Worm (Caenorhabditis elegans) whole organism, late embryonic: ENCODE data around the gene T23G4.2.

ENCODE experiments used
- C08G9.2 ChIP-seq: sonication (generic microtip); optimal IDR thresholded peaks from 2 replicates; lab custom pipeline; 2016; ENCODE audit warnings: mild to moderate bottlenecking, missing genetic modification characterization, moderate library complexity, missing compliant biosample characterization
- F13H6.1 ChIP-seq: sonication (generic microtip); optimal IDR thresholded peaks from 2 replicates; lab custom pipeline; 2016; ENCODE audit warnings: missing genetic modification characterization, missing compliant biosample characterization
- Y22D7AL.16 ChIP-seq: sonication (generic microtip); optimal IDR thresholded peaks from 2 replicates; lab custom pipeline; 2016; ENCODE audit warnings: missing genetic modification characterization, missing compliant biosample characterization
- ceh-31 ChIP-seq: sonication (generic microtip); optimal IDR thresholded peaks from 2 replicates; lab custom pipeline; 2016; ENCODE audit warnings: missing genetic modification characterization, missing compliant biosample characterization
- fkh-10 ChIP-seq: fragments of 150-350 bp; optimal IDR thresholded peaks from 2 replicates; lab custom pipeline; 2014; ENCODE audit warnings: missing biosample characterization, missing genetic modification reagents, missing genetic modification characterization
- hlh-6 ChIP-seq: sonication (generic microtip); optimal IDR thresholded peaks from 2 replicates; lab custom pipeline; 2016; ENCODE audit warnings: missing genotype, missing genetic modification characterization, missing compliant biosample characterization
- npax-4 ChIP-seq: sonication (generic microtip); optimal IDR thresholded peaks from 2 replicates; lab custom pipeline; 2016; ENCODE audit warnings: missing genetic modification characterization, missing compliant biosample characterization
- pag-3 ChIP-seq: sonication (generic microtip); optimal IDR thresholded peaks from 2 replicates; lab custom pipeline; 2016; ENCODE audit warnings: missing compliant biosample characterization, missing genetic modification characterization, borderline replicate concordance
- ref-2 ChIP-seq: sonication (generic microtip); optimal IDR thresholded peaks from 2 replicates; lab custom pipeline; 2016; ENCODE audit warnings: missing genetic modification characterization, missing compliant biosample characterization
- unc-42 ChIP-seq: sonication (generic microtip); optimal IDR thresholded peaks from 2 replicates; lab custom pipeline; 2016; ENCODE audit warnings: missing genotype, missing genetic modification characterization, missing compliant biosample characterization
- zip-5 ChIP-seq: sonication (generic microtip); optimal IDR thresholded peaks from 2 replicates; lab custom pipeline; 2016; ENCODE audit warnings: missing genetic modification characterization, missing compliant biosample characterization

DNA sequence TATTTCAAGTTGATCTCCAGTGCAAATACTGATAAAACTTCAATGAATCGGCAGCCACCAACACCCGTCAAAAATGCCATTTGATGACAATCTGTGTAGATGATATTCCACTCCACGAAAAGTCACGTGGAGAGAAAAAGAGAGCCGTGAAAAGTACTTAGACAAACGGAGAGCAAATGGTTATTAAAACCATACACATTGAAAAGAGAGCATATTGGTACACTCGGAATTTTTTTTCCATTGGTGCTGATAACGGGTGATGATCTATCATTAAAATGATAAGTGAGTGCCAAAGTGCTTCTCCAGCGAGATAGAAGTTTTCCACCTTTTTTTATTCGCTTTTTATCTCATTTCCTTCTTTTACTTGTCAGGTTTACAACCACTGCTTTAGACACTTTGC lies 35.8 kb upstream of the T23G4.2 start:
- TF ChIP-seq F13H6.1: no peak
- TF ChIP-seq hlh-6: no peak
- TF ChIP-seq unc-42 (tag; lab: Kevin White, UChicago): no peak
- TF ChIP-seq C08G9.2 (tag; lab: Kevin White, UChicago): no peak
- no peak for TF ChIP-seq pag-3 (tag; lab: Kevin White, UChicago)
- no peak for TF ChIP-seq ceh-31
- TF ChIP-seq ref-2 (tag; lab: Kevin White, UChicago): no peak
- TF ChIP-seq fkh-10: no peak
- no peak for TF ChIP-seq zip-5 (tag; lab: Kevin White, UChicago)
- no peak for TF ChIP-seq npax-4 (tag; lab: Kevin White, UChicago)
- TF ChIP-seq Y22D7AL.16 (tag; lab: Kevin White, UChicago): no peak
